Worm (Caenorhabditis elegans): ENCODE measurements around the gene F33D4.4.

DNA sequence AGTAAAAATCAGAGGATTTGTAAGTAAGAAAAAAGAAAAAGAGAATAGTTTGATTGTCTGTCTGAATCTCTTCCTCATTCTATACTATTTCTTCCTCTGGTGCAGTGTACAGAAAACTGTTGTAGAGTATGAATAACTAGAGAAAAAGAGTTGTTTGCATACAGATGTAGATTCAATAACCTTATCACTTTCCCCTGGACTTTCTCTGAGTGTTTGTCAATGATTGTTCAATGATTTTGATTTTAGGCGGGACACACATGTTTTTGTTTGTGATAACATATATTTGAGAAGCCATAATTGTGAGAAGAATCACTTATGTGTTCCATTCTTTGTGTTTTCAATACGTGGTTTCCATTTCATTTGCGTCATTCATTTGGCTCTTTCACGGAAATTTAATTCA, 27.6 kb downstream of the F33D4.4 start:
- TF ChIP-seq W03F9.2 (tag; optimal IDR thresholded peaks at IDR 0.05): no peak
- no peak for TF ChIP-seq him-1 (tag; optimal IDR thresholded peaks at IDR 0.05)
- TF ChIP-seq dao-5 (tag; optimal IDR thresholded peaks at IDR 0.05): no peak
